ENCODE assay signal across 6 worm cellular contexts in genomic region chrII:11153800-11154199, ce11.
TF ChIP-seq lines count a peak whose summit lies in the region.

No protein-coding gene starts in this region.

TF ChIP-seq in whole organism, L1 larva, 84 proteins besides CTCF, POLR2A, EP300 and RAD21:
- TF ChIP-seq nhr-71 (tag; optimal IDR thresholded peaks at IDR 0.05; lab: Kevin White, UChicago) (no peak), lin-35 (GFP tag; optimal IDR thresholded peaks at IDR 0.05; lab: Kevin White, UChicago) (no peak), elt-2 (tag; optimal IDR thresholded peaks at IDR 0.05; lab: Kevin White, UChicago) (peak; percentile 72), skn-1 (tag; optimal IDR thresholded peaks at IDR 0.05; lab: Kevin White, UChicago) (no peak), jun-1 (tag; optimal IDR thresholded peaks at IDR 0.05; lab: Kevin White, UChicago) (no peak)
TF ChIP-seq in whole organism, L1 larva: peak in this region for 1.

TF ChIP-seq in whole organism, L2 larva, 48 proteins besides CTCF, POLR2A, EP300 and RAD21:
- no peak for TF ChIP-seq elt-1 (tag; optimal IDR thresholded peaks at IDR 0.05; lab: Kevin White, UChicago)
- TF ChIP-seq lsy-2 (tag; optimal IDR thresholded peaks at IDR 0.05; lab: Kevin White, UChicago) = no peak
- no peak for TF ChIP-seq sma-9 (GFP tag; optimal IDR thresholded peaks at IDR 0.05; lab: Kevin White, UChicago)
- TF ChIP-seq sma-9 (tag; optimal IDR thresholded peaks at IDR 0.05; lab: Kevin White, UChicago) = no peak
- TF ChIP-seq snpc-4 (tag; optimal IDR thresholded peaks at IDR 0.05; lab: Kevin White, UChicago) = no peak
- TF ChIP-seq Y55F3AM.14 (GFP tag; optimal IDR thresholded peaks at IDR 0.05; lab: Kevin White, UChicago) = no peak
- peak; percentile 68 for TF ChIP-seq fos-1 (tag; optimal IDR thresholded peaks at IDR 0.05; lab: Kevin White, UChicago)
- no peak for TF ChIP-seq nhr-129 (tag; optimal IDR thresholded peaks at IDR 0.05; lab: Kevin White, UChicago)
- TF ChIP-seq blmp-1 (tag; optimal IDR thresholded peaks at IDR 0.05; lab: Kevin White, UChicago; ENCODE audit: insufficient read depth) = peak; percentile 13

TF ChIP-seq in whole organism, L3 larva, 47 proteins besides CTCF, POLR2A, EP300 and RAD21 (continues in another document):
- TF ChIP-seq nhr-76 (tag; optimal IDR thresholded peaks at IDR 0.05; lab: Kevin White, UChicago) (no peak), jun-1 (tag; optimal IDR thresholded peaks at IDR 0.05; lab: Kevin White, UChicago) (peak; percentile 40), fkh-2 (tag; optimal IDR thresholded peaks at IDR 0.05; lab: Kevin White, UChicago) (no peak), daf-12 (tag; optimal IDR thresholded peaks at IDR 0.05; lab: Kevin White, UChicago) (no peak), eor-1 (tag; optimal IDR thresholded peaks at IDR 0.05; lab: Kevin White, UChicago) (no peak), ztf-11 (tag; optimal IDR thresholded peaks at IDR 0.05; lab: Kevin White, UChicago) (no peak), pha-4 (tag; optimal IDR thresholded peaks at IDR 0.05; lab: Kevin White, UChicago) (peak; percentile 48), ceh-28 (tag; optimal IDR thresholded peaks at IDR 0.05; lab: Kevin White, UChicago) (no peak), R02D3.7 (tag; optimal IDR thresholded peaks at IDR 0.05; lab: Kevin White, UChicago) (no peak), mdl-1 (tag; optimal IDR thresholded peaks at IDR 0.05; lab: Kevin White, UChicago) (no peak), lin-15B (tag; optimal IDR thresholded peaks at IDR 0.05; lab: Kevin White, UChicago) (no peak), ceh-16 (tag; optimal IDR thresholded peaks at IDR 0.05; lab: Kevin White, UChicago) (no peak), ama-1 (optimal IDR thresholded peaks at IDR 0.05; lab: Kevin White, UChicago) (no peak), ceh-9 (tag; optimal IDR thresholded peaks at IDR 0.05; lab: Kevin White, UChicago) (no peak), elt-2 (tag; optimal IDR thresholded peaks at IDR 0.05; lab: Kevin White, UChicago) (peak; percentile 91), skn-1 (tag; optimal IDR thresholded peaks at IDR 0.05; lab: Kevin White, UChicago) (peak; percentile 18), nhr-77 (tag; optimal IDR thresholded peaks at IDR 0.05; lab: Kevin White, UChicago) (no peak), nhr-23 (tag; optimal IDR thresholded peaks at IDR 0.05; lab: Kevin White, UChicago) (no peak), nhr-43 (tag; optimal IDR thresholded peaks at IDR 0.05; lab: Kevin White, UChicago; ENCODE audit: poor library complexity, severe bottlenecking) (no peak), zag-1 (tag; optimal IDR thresholded peaks at IDR 0.05; lab: Kevin White, UChicago) (no peak), sea-2 (GFP tag; optimal IDR thresholded peaks at IDR 0.05; lab: Kevin White, UChicago) (no peak)

TF ChIP-seq in whole organism, L4 larva, 104 proteins besides CTCF, POLR2A, EP300 and RAD21 (continues in another document):
- TF ChIP-seq daf-16 (GFP tag; optimal IDR thresholded peaks at IDR 0.05; lab: Kevin White, UChicago) = no peak
- TF ChIP-seq daf-16 (tag; optimal IDR thresholded peaks at IDR 0.05; lab: Kevin White, UChicago) = peak; percentile 63
- TF ChIP-seq nhr-77 (tag; optimal IDR thresholded peaks at IDR 0.05; lab: Kevin White, UChicago) = peak; percentile 48
- TF ChIP-seq rbr-2 (tag; optimal IDR thresholded peaks at IDR 0.05; lab: Kevin White, UChicago) = no peak
- TF ChIP-seq lim-7 (GFP tag; IDR thresholded peaks at IDR 0.05; lab: Robert Waterston, UW) = no peak
- no peak for TF ChIP-seq lir-3 (tag; optimal IDR thresholded peaks at IDR 0.05; lab: Kevin White, UChicago)
- no peak for TF ChIP-seq dpl-1 (GFP tag; optimal IDR thresholded peaks at IDR 0.05; lab: Kevin White, UChicago)
- no peak for TF ChIP-seq ces-1 (GFP tag; optimal IDR thresholded peaks at IDR 0.05; lab: Kevin White, UChicago)
- no peak for TF ChIP-seq daf-8 (GFP tag; IDR thresholded peaks at IDR 0.05; lab: Robert Waterston, UW)
- no peak for TF ChIP-seq zfp-2 (tag; optimal IDR thresholded peaks at IDR 0.05; lab: Kevin White, UChicago)
- TF ChIP-seq zfp-3 (GFP tag; conservative IDR thresholded peaks at IDR 0.05; lab: Robert Waterston, UW) = no peak
- TF ChIP-seq dmd-6 (GFP tag; IDR thresholded peaks at IDR 0.05; lab: Robert Waterston, UW) = peak; percentile 52
- TF ChIP-seq lin-13 (GFP tag; optimal IDR thresholded peaks at IDR 0.05; lab: Kevin White, UChicago) = no peak
- TF ChIP-seq lin-38 (GFP tag; IDR thresholded peaks at IDR 0.05; lab: Robert Waterston, UW) = no peak; the same call in 1 of the 2 replicates
- TF ChIP-seq nhr-28 (tag; optimal IDR thresholded peaks at IDR 0.05; lab: Kevin White, UChicago) = peak; percentile 47
- no peak for TF ChIP-seq zag-1 (tag; optimal IDR thresholded peaks at IDR 0.05; lab: Kevin White, UChicago)
- no peak for TF ChIP-seq lsy-2 (tag; optimal IDR thresholded peaks at IDR 0.05; lab: Kevin White, UChicago)
- TF ChIP-seq hlh-11 (tag; optimal IDR thresholded peaks at IDR 0.05; lab: Kevin White, UChicago) = peak; percentile 66
- TF ChIP-seq spr-3 (GFP tag; optimal IDR thresholded peaks at IDR 0.05; lab: Kevin White, UChicago) = no peak
- no peak for TF ChIP-seq set-16 (GFP tag; IDR thresholded peaks at IDR 0.05; lab: Robert Waterston, UW)
- TF ChIP-seq mdt-29 (GFP tag; IDR thresholded peaks at IDR 0.05; lab: Robert Waterston, UW) = no peak
- no peak for TF ChIP-seq ctbp-1 (GFP tag; IDR thresholded peaks at IDR 0.05; lab: Robert Waterston, UW)

TF ChIP-seq in whole organism, late embryonic, 69 proteins besides CTCF, POLR2A, EP300 and RAD21:
- TF ChIP-seq rnt-1 (tag; optimal IDR thresholded peaks at IDR 0.05; lab: Kevin White, UChicago) = no peak
- TF ChIP-seq elt-2 (tag; optimal IDR thresholded peaks at IDR 0.05; lab: Kevin White, UChicago) = peak; percentile 48
TF ChIP-seq in whole organism, late embryonic: peak in this region for 1.

TF ChIP-seq in whole organism, young adult, 124 proteins besides CTCF, POLR2A, EP300 and RAD21 (continues in another document):
- TF ChIP-seq tlf-1 (GFP tag; optimal IDR thresholded peaks at IDR 0.05; lab: Kevin White, UChicago) = no peak
- TF ChIP-seq snpc-1.1 (tag; optimal IDR thresholded peaks at IDR 0.05; lab: Kevin White, UChicago; ENCODE audit: insufficient read depth) = no peak
- TF ChIP-seq ceh-27 (GFP tag; optimal IDR thresholded peaks at IDR 0.05; lab: Kevin White, UChicago) = no peak
- no peak for TF ChIP-seq ceh-79 (tag; optimal IDR thresholded peaks at IDR 0.05; lab: Kevin White, UChicago)
- TF ChIP-seq let-607 (tag; optimal IDR thresholded peaks at IDR 0.05; lab: Kevin White, UChicago) = peak in 1 of 2 experiments; percentile 10
- no peak for TF ChIP-seq hmg-20 (GFP tag; IDR thresholded peaks at IDR 0.05; lab: Robert Waterston, UW)
- no peak for TF ChIP-seq ztf-3 (GFP tag; optimal IDR thresholded peaks at IDR 0.05; lab: Kevin White, UChicago)
- TF ChIP-seq sptf-2 (GFP tag; optimal IDR thresholded peaks at IDR 0.05; lab: Kevin White, UChicago) = no peak
- no peak for TF ChIP-seq cebp-2 (GFP tag; IDR thresholded peaks at IDR 0.05; lab: Robert Waterston, UW)
- TF ChIP-seq lag-1 (GFP tag; IDR thresholded peaks at IDR 0.05; lab: Robert Waterston, UW) = no peak
- TF ChIP-seq madf-10 (tag; optimal IDR thresholded peaks at IDR 0.05; lab: Kevin White, UChicago) = no peak
- TF ChIP-seq ztf-26 (tag; optimal IDR thresholded peaks at IDR 0.05; lab: Kevin White, UChicago) = no peak
- peak; percentile 9 for TF ChIP-seq unc-62 (GFP tag; optimal IDR thresholded peaks at IDR 0.05; lab: Kevin White, UChicago)
- no peak for TF ChIP-seq F10E7.11 (tag; optimal IDR thresholded peaks at IDR 0.05; lab: Kevin White, UChicago)
- no peak for TF ChIP-seq nfya-2 (GFP tag; IDR thresholded peaks at IDR 0.05; lab: Robert Waterston, UW)
- no peak for TF ChIP-seq Y53F4B.3 (GFP tag; IDR thresholded peaks at IDR 0.05; lab: Robert Waterston, UW)
- TF ChIP-seq nfyb-1 (GFP tag; IDR thresholded peaks at IDR 0.05; lab: Robert Waterston, UW) = no peak
- TF ChIP-seq K12H6.12 (tag; optimal IDR thresholded peaks at IDR 0.05; lab: Kevin White, UChicago) = no peak
- no peak for TF ChIP-seq snpc-3.4 (tag; optimal IDR thresholded peaks at IDR 0.05; lab: Kevin White, UChicago)
- no peak for TF ChIP-seq hlh-26 (GFP tag; conservative IDR thresholded peaks at IDR 0.05; lab: Robert Waterston, UW)
- no peak for TF ChIP-seq nhr-179 (tag; optimal IDR thresholded peaks at IDR 0.05; lab: Kevin White, UChicago)
- no peak for TF ChIP-seq rpc-1 (optimal IDR thresholded peaks at IDR 0.05; lab: Kevin White, UChicago)
- no peak for TF ChIP-seq rpc-1 (tag; optimal IDR thresholded peaks at IDR 0.05; lab: Kevin White, UChicago)
- no peak for TF ChIP-seq ceh-40 (GFP tag; IDR thresholded peaks at IDR 0.05; lab: Robert Waterston, UW)
- TF ChIP-seq madf-6 (GFP tag; IDR thresholded peaks at IDR 0.05; lab: Robert Waterston, UW) = no peak
- TF ChIP-seq madf-8 (GFP tag; conservative IDR thresholded peaks at IDR 0.05; lab: Robert Waterston, UW) = no peak
- peak; percentile 74 for TF ChIP-seq nhr-80 (tag; optimal IDR thresholded peaks at IDR 0.05; lab: Kevin White, UChicago)
- no peak for TF ChIP-seq bed-2 (GFP tag; IDR thresholded peaks at IDR 0.05; lab: Robert Waterston, UW)
- TF ChIP-seq B0019.2 (GFP tag; conservative IDR thresholded peaks at IDR 0.05; lab: Robert Waterston, UW) = no peak
- TF ChIP-seq ztf-28 (GFP tag; IDR thresholded peaks at IDR 0.05; lab: Robert Waterston, UW) = no peak
- TF ChIP-seq F49E8.2 (tag; optimal IDR thresholded peaks at IDR 0.05; lab: Kevin White, UChicago; ENCODE audit: insufficient read depth) = no peak
- no peak for TF ChIP-seq B0336.3 (GFP tag; IDR thresholded peaks at IDR 0.05; lab: Robert Waterston, UW)
- no peak for TF ChIP-seq hrde-1 (tag; optimal IDR thresholded peaks at IDR 0.05; lab: Kevin White, UChicago; ENCODE audit: borderline replicate concordance)
- TF ChIP-seq tbp1 (GFP tag; optimal IDR thresholded peaks at IDR 0.05; lab: Kevin White, UChicago) = peak; percentile 19
- no peak for TF ChIP-seq nhr-27 (tag; optimal IDR thresholded peaks at IDR 0.05; lab: Kevin White, UChicago)
- no peak for TF ChIP-seq ceh-91 (GFP tag; IDR thresholded peaks at IDR 0.05; lab: Robert Waterston, UW)
- no peak for TF ChIP-seq egrh-3 (GFP tag; IDR thresholded peaks at IDR 0.05; lab: Robert Waterston, UW)
- no peak for TF ChIP-seq hsf-1 (GFP tag; IDR thresholded peaks at IDR 0.05; lab: Robert Waterston, UW)
- TF ChIP-seq cebp-1 (GFP tag; IDR thresholded peaks at IDR 0.05; lab: Robert Waterston, UW) = peak; percentile 33; the same call in 1 of the 2 replicates
- TF ChIP-seq cebp-1 (tag; optimal IDR thresholded peaks at IDR 0.05; lab: Kevin White, UChicago) = peak; percentile 56
- TF ChIP-seq egl-44 (GFP tag; IDR thresholded peaks at IDR 0.05; lab: Robert Waterston, UW) = no peak
- no peak for TF ChIP-seq die-1 (tag; optimal IDR thresholded peaks at IDR 0.05; lab: Kevin White, UChicago)
- no peak for TF ChIP-seq F39B2.1 (GFP tag; IDR thresholded peaks at IDR 0.05; lab: Robert Waterston, UW)
- TF ChIP-seq F23B12.7 (tag; optimal IDR thresholded peaks at IDR 0.05; lab: Kevin White, UChicago; ENCODE audit: insufficient read depth) = peak; percentile 46
